Worm (Caenorhabditis elegans): Measurements from ENCODE around the gene C09E7.7.
A peak's percentile ranks its signal among the peaks of the same experiment; 100 is the strongest.

The C09E7.7 gene

ce11 chrIII:6594069-6594468 lies 43.0 kb upstream of the C09E7.7 start:
- TF ChIP-seq pax-3 (tag; optimal IDR thresholded peaks at IDR 0.05) (no peak), nhr-19 (GFP tag; conservative IDR thresholded peaks at IDR 0.05) (no peak), unc-86 (tag; optimal IDR thresholded peaks at IDR 0.05) (no peak), tbx-2 (tag; optimal IDR thresholded peaks at IDR 0.05) (no peak)

ce11 chrIII:6592075-6592474 lies 41.0 kb upstream of the C09E7.7 start, which contains the start of gene F20H11.1:
TSS of gene F20H11.1 (minus strand) at chrIII:6592175.
- TF ChIP-seq ceh-90 (tag; optimal IDR thresholded peaks at IDR 0.05) (no peak), efl-1 (optimal IDR thresholded peaks at IDR 0.05) (no peak), efl-1 (GFP tag; optimal IDR thresholded peaks at IDR 0.05 in 1 of 2) (peak in 1 of 2 experiments; percentile 63), nhr-85 (tag) (peak; percentile 5)

ce11 chrIII:6589499-6589898 lies 38.5 kb upstream of the C09E7.7 start:
- TF ChIP-seq hlh-4 (tag; optimal IDR thresholded peaks at IDR 0.05) = no peak
- no peak for TF ChIP-seq F16B12.6 (tag; optimal IDR thresholded peaks at IDR 0.05)
- TF ChIP-seq ceh-82 (tag; optimal IDR thresholded peaks at IDR 0.05) = no peak
- TF ChIP-seq lir-3 (tag; optimal IDR thresholded peaks at IDR 0.05; ENCODE audit: poor library complexity) = no peak
- TF ChIP-seq nhr-47 (tag; optimal IDR thresholded peaks at IDR 0.05) = no peak
- no peak for TF ChIP-seq aly-2 (tag; optimal IDR thresholded peaks at IDR 0.05)
- no peak for TF ChIP-seq irx-1 (tag; optimal IDR thresholded peaks at IDR 0.05)
- TF ChIP-seq lin-15B (tag; optimal IDR thresholded peaks at IDR 0.05) = no peak

ce11 chrIII:6587564-6587963 lies 36.5 kb upstream of the C09E7.7 start, which contains the start of gene ddo-3:
TSS of gene ddo-3 (plus strand) at chrIII:6587864.
- TF ChIP-seq nhr-85 (tag) = no peak
- no peak for TF ChIP-seq nhr-76 (tag; optimal IDR thresholded peaks at IDR 0.05)
- TF ChIP-seq mep-1 (tag; optimal IDR thresholded peaks at IDR 0.05) = no peak
- TF ChIP-seq ama-1 (optimal IDR thresholded peaks at IDR 0.05) = no peak
- TF ChIP-seq irx-1 (tag; optimal IDR thresholded peaks at IDR 0.05) = no peak
- no peak for TF ChIP-seq nhr-90 (tag; optimal IDR thresholded peaks at IDR 0.05; ENCODE audit: poor library complexity)
- TF ChIP-seq lir-3 (tag; optimal IDR thresholded peaks at IDR 0.05; ENCODE audit: poor library complexity) = no peak
- no peak for TF ChIP-seq elt-2 (tag; optimal IDR thresholded peaks at IDR 0.05)
- no peak for TF ChIP-seq lin-39 (tag; optimal IDR thresholded peaks at IDR 0.05)
- no peak for TF ChIP-seq elt-3 (tag; optimal IDR thresholded peaks at IDR 0.05)
- no peak for TF ChIP-seq ztf-11 (tag; optimal IDR thresholded peaks at IDR 0.05)
- TF ChIP-seq ceh-63 (GFP tag; optimal IDR thresholded peaks at IDR 0.05) = no peak
- TF ChIP-seq nhr-47 (tag; optimal IDR thresholded peaks at IDR 0.05) = no peak

- TF ChIP-seq F16B12.6 (tag; optimal IDR thresholded peaks at IDR 0.05) (no peak), nhr-28 (tag; optimal IDR thresholded peaks at IDR 0.05) (no peak), efl-1 (optimal IDR thresholded peaks at IDR 0.05) (no peak), efl-1 (GFP tag; optimal IDR thresholded peaks at IDR 0.05 in 1 of 2) (no peak), fos-1 (tag; optimal IDR thresholded peaks at IDR 0.05) (no peak), ztf-4 (tag; optimal IDR thresholded peaks at IDR 0.05) (no peak), nhr-77 (tag; optimal IDR thresholded peaks at IDR 0.05) (no peak), unc-62 (GFP tag; optimal IDR thresholded peaks at IDR 0.05) (no peak), pax-3 (tag; optimal IDR thresholded peaks at IDR 0.05) (no peak), Y116A8C.19 (tag; optimal IDR thresholded peaks at IDR 0.05; ENCODE audit: borderline replicate concordance) (no peak), nhr-84 (tag; optimal IDR thresholded peaks at IDR 0.05) (no peak), dsc-1 (tag; optimal IDR thresholded peaks at IDR 0.05) (no peak), nhr-76 (tag; optimal IDR thresholded peaks at IDR 0.05) (no peak), egl-27 (tag; optimal IDR thresholded peaks at IDR 0.05) (no peak), lin-39 (tag; optimal IDR thresholded peaks at IDR 0.05) (no peak), elt-3 (tag; optimal IDR thresholded peaks at IDR 0.05) (no peak), tbx-2 (tag; optimal IDR thresholded peaks at IDR 0.05) (no peak), hlh-17 (GFP tag; optimal IDR thresholded peaks at IDR 0.05; ENCODE audit: borderline replicate concordance) (no peak), nhr-12 (tag; optimal IDR thresholded peaks at IDR 0.05) (no peak)
Observed at ce11 chrIII:6581585-6581984, 30.5 kb upstream of the C09E7.7 start, which contains the start of gene acr-21. TSS of gene acr-21 (plus strand) at chrIII:6581885.
